Worm (Caenorhabditis elegans) whole organism, young adult: ENCODE measurements around the gene R11G1.11.

ENCODE experiments used
- Y95B8A.8 ChIP-seq: fragments of 200-800 bp; sonication (Bioruptor generic); IDR thresholded peaks from 2 replicates; pipeline ENCODE4 v1.3.6; 2022; ENCODE audit warnings: missing genetic modification reagents, missing genetic modification characterization, missing compliant biosample characterization
- nhr-120 ChIP-seq: fragments of 200-800 bp; sonication (Bioruptor generic); IDR thresholded peaks from 2 replicates; pipeline ENCODE4 v1.3.6; 2022; ENCODE audit warnings: missing genetic modification characterization, missing compliant biosample characterization

Gene R11G1.11

DNA sequence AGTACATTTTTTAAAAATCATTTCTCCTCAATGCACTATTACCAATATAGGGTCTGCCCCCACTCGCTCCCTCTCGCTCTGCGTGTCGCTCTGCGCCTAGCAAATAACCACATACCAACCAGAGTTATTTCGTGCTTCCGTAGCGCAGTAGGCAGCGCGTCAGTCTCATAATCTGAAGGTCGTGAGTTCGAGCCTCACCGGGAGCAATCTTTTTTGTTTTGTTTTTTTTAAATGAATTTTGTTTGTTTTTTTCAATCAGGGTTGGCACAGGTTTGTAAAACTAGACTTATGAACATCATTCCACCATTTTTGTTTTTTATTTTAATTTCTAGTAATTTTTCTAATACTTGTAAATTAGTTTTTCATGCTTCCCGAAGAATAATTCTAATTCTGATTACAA, 42.9 kb downstream of the R11G1.11 start (continued):
- TF ChIP-seq nhr-120 (GFP tag; lab: Robert Waterston, UW), result no peak
- TF ChIP-seq, all 124 proteins: peak for 87

ce11 chrX:3701861-3702260, 47.1 kb downstream of the R11G1.11 start:
- TF ChIP-seq Y95B8A.8 (GFP tag; lab: Robert Waterston, UW), result no peak
